Worm (Caenorhabditis elegans): ENCODE data around the gene Y25C1A.6.

ce11 chrII:3111147-3111546 lies 50.3 kb downstream of the Y25C1A.6 start, which contains the start of gene Y25C1A.13:
- no peak for TF ChIP-seq F26F4.8 (GFP tag; conservative IDR thresholded peaks at IDR 0.05)
- no peak for TF ChIP-seq ama-1 (optimal IDR thresholded peaks at IDR 0.05)
- TF ChIP-seq fos-1 (tag; optimal IDR thresholded peaks at IDR 0.05) = no peak
- TF ChIP-seq spr-3 (GFP tag; optimal IDR thresholded peaks at IDR 0.05) = no peak
- TF ChIP-seq ceh-28 (tag; optimal IDR thresholded peaks at IDR 0.05) = no peak
- TF ChIP-seq nhr-237 (tag; optimal IDR thresholded peaks at IDR 0.05) = no peak
- no peak for TF ChIP-seq mep-1 (tag; optimal IDR thresholded peaks at IDR 0.05)
- no peak for TF ChIP-seq T26A8.4 (GFP tag; IDR thresholded peaks at IDR 0.05)
